Worm (Caenorhabditis elegans) whole organism, L3 larva: ENCODE measurements around the gene gakh-1.

Source experiments
- ZK546.5 ChIP-seq: sonication (generic microtip); optimal IDR thresholded peaks from 2 replicates; lab custom pipeline; 2017; ENCODE audit warnings: missing biosample characterization, missing genetic modification characterization
- ama-1 ChIP-seq: fragments of 150-350 bp; optimal IDR thresholded peaks from 2 replicates; lab custom pipeline; 2018
- egl-27 ChIP-seq: sonication (generic microtip); optimal IDR thresholded peaks from 4 replicates; lab custom pipeline; 2017; ENCODE audit warnings: missing biosample characterization, missing genetic modification reagents, missing genetic modification characterization
- elt-3 ChIP-seq, 3 experiments: fragments of 150-350 bp in 1 of 3; sonication (generic microtip) in 2 of 3; optimal IDR thresholded peaks; 2 replicates in 2 of 3; 4 replicates in 1 of 3; lab custom pipeline; 2014 to 2017; ENCODE audit warnings: missing biosample characterization in 3 of 3, missing genetic modification characterization in 3 of 3
- fkh-10 ChIP-seq: sonication (generic microtip); optimal IDR thresholded peaks from 2 replicates; lab custom pipeline; 2017; ENCODE audit warnings: missing biosample characterization, missing genetic modification reagents, missing genetic modification characterization
- lin-39 ChIP-seq: fragments of 150-350 bp; optimal IDR thresholded peaks from 2 replicates; lab custom pipeline; 2018; ENCODE audit warnings: missing biosample characterization, missing genetic modification reagents, missing genetic modification characterization
- nhr-11 ChIP-seq: fragments of 150-350 bp; optimal IDR thresholded peaks from 2 replicates; lab custom pipeline; 2014; ENCODE audit warnings: missing biosample characterization, missing genetic modification characterization
- nhr-237 ChIP-seq: fragments of 150-350 bp; optimal IDR thresholded peaks from 2 replicates; lab custom pipeline; 2014; ENCODE audit warnings: missing biosample characterization, missing genetic modification characterization
- nhr-76 ChIP-seq: fragments of 150-350 bp; sonication (generic microtip); optimal IDR thresholded peaks from 5 replicates; lab custom pipeline; 2014; ENCODE audit warnings: missing biosample characterization, missing genetic modification characterization
- pqm-1 ChIP-seq: fragments of 150-350 bp; optimal IDR thresholded peaks from 2 replicates; lab custom pipeline; 2017; ENCODE audit warnings: missing biosample characterization, missing genetic modification characterization, inconsistent platforms
- sea-2 ChIP-seq: fragments of 150-350 bp; sonication (generic microtip); optimal IDR thresholded peaks from 4 replicates; lab custom pipeline; 2014; ENCODE audit warnings: missing biosample characterization, missing genetic modification reagents, missing genetic modification characterization
- tbx-2 ChIP-seq: sonication (generic microtip); optimal IDR thresholded peaks from 2 replicates; lab custom pipeline; 2016; ENCODE audit warnings: mild to moderate bottlenecking, missing genetic modification characterization, missing compliant biosample characterization
- unc-62 ChIP-seq: fragments of 150-350 bp; sonication (generic microtip); optimal IDR thresholded peaks from 4 replicates; lab custom pipeline; 2014; ENCODE audit warnings: missing biosample characterization, missing genetic modification reagents, missing genetic modification characterization
- ztf-11 ChIP-seq: fragments of 150-350 bp; optimal IDR thresholded peaks from 2 replicates; lab custom pipeline; 2014; ENCODE audit warnings: missing biosample characterization, missing genetic modification characterization

- TF ChIP-seq ztf-11 (tag; lab: Kevin White, UChicago) (no peak), pqm-1 (tag; lab: Kevin White, UChicago) (no peak), nhr-76 (tag; lab: Kevin White, UChicago) (no peak), ama-1 (lab: Kevin White, UChicago) (no peak), unc-62 (GFP tag; lab: Kevin White, UChicago) (no peak), fkh-10 (GFP tag; lab: Kevin White, UChicago) (no peak), elt-3 (tag; optimal IDR thresholded peaks at IDR 0.05; lab: Kevin White, UChicago) (no peak), nhr-11 (tag; lab: Kevin White, UChicago) (no peak), nhr-237 (tag; lab: Kevin White, UChicago) (no peak), tbx-2 (tag; lab: Kevin White, UChicago) (no peak), ZK546.5 (tag; lab: Kevin White, UChicago) (no peak), sea-2 (no peak), lin-39 (tag; lab: Kevin White, UChicago) (no peak), egl-27 (tag; lab: Kevin White, UChicago) (no peak)
These were observed 20.3 kb downstream of the gakh-1 start for ce11 chrX:5802582-5802981.
